Worm (Caenorhabditis elegans) whole organism, L4 larva: ENCODE measurements around the gene T09F3.7.

Experiments used
- D1046.2 ChIP-seq: fragments of 200-800 bp; sonication (Bioruptor generic); IDR thresholded peaks from 2 replicates; pipeline ENCODE4 v1.3.6; 2022; ENCODE audit warnings: missing genetic modification characterization, missing compliant biosample characterization
- F37D6.2 ChIP-seq: sonication (generic microtip); optimal IDR thresholded peaks from 2 replicates; lab custom pipeline; 2016; ENCODE audit warnings: mild to moderate bottlenecking, missing genetic modification characterization, missing compliant biosample characterization
- F44E2.7 ChIP-seq: fragments of 200-800 bp; sonication (Bioruptor generic); IDR thresholded peaks from 2 replicates; pipeline ENCODE4 v2.1.2; 2022; ENCODE audit warnings: missing genetic modification characterization, missing compliant biosample characterization
- F49E8.2 ChIP-seq: sonication (generic microtip); optimal IDR thresholded peaks from 2 replicates; lab custom pipeline; 2016; ENCODE audit warnings: missing compliant biosample characterization, mild to moderate bottlenecking, missing genetic modification characterization, borderline replicate concordance
- Y48G9A.11 ChIP-seq: fragments of 200-800 bp; sonication (Bioruptor generic); IDR thresholded peaks from 2 replicates; pipeline ENCODE4 v1.3.6; 2022; ENCODE audit warnings: missing genetic modification reagents, missing genetic modification characterization, missing compliant biosample characterization
- Y75B8A.6 ChIP-seq: fragments of 200-800 bp; sonication (Bioruptor generic); IDR thresholded peaks from 2 replicates; pipeline ENCODE4 v1.3.6; 2022; ENCODE audit warnings: missing genetic modification reagents, missing genetic modification characterization, missing compliant biosample characterization
- ZK337.2 ChIP-seq: fragments of 200-800 bp; sonication (Bioruptor generic); IDR thresholded peaks from 2 replicates; pipeline ENCODE4 v1.3.6; 2022; ENCODE audit warnings: missing genetic modification reagents, missing genetic modification characterization, missing compliant biosample characterization
- ZK546.5 ChIP-seq, 2 experiments: sonication (generic microtip); optimal IDR thresholded peaks; 2 replicates each; lab custom pipeline; 2017; ENCODE audit warnings: missing biosample characterization in 2 of 2, missing genetic modification characterization in 2 of 2
- aly-2 ChIP-seq: sonication (generic microtip); optimal IDR thresholded peaks from 2 replicates; lab custom pipeline; 2018; ENCODE audit warnings: missing biosample characterization, missing genetic modification characterization
- ama-1 ChIP-seq: fragments of 150-350 bp; optimal IDR thresholded peaks from 2 replicates; lab custom pipeline; 2014; ENCODE audit warnings: inconsistent platforms, mixed read lengths
- arid-1 ChIP-seq: fragments of 200-800 bp; sonication (Bioruptor generic); conservative IDR thresholded peaks from 2 replicates; pipeline ENCODE4 v1.3.6; 2022; ENCODE audit warnings: missing genetic modification reagents, missing genetic modification characterization, missing compliant biosample characterization
- ceh-28 ChIP-seq: fragments of 150-350 bp; optimal IDR thresholded peaks from 2 replicates; lab custom pipeline; 2014; ENCODE audit warnings: missing biosample characterization, missing genetic modification reagents, missing genetic modification characterization
- daf-16 ChIP-seq, 3 experiments: sonication (generic microtip); optimal IDR thresholded peaks; 2 replicates each; lab custom pipeline; 2016 to 2017; ENCODE audit warnings: missing genetic modification characterization in 3 of 3, missing genetic modification reagents in 3 of 3, mild to moderate bottlenecking in 2 of 3, missing compliant biosample characterization in 2 of 3, missing biosample characterization in 1 of 3, moderate library complexity in 1 of 3
- daf-19 ChIP-seq: fragments of 200-800 bp; sonication (Bioruptor generic); conservative IDR thresholded peaks from 2 replicates; pipeline ENCODE4 v1.3.6; 2022; ENCODE audit warnings: missing genetic modification characterization, missing compliant biosample characterization
- daf-8 ChIP-seq: fragments of 200-800 bp; sonication (Bioruptor generic); IDR thresholded peaks from 2 replicates; pipeline ENCODE4 v1.3.6; 2022; ENCODE audit warnings: missing genetic modification characterization, missing compliant biosample characterization
- dmd-8 ChIP-seq: fragments of 200-800 bp; sonication (Bioruptor generic); IDR thresholded peaks from 2 replicates; pipeline ENCODE4 v1.3.6; 2022; ENCODE audit warnings: missing genetic modification characterization, missing compliant biosample characterization
- dmd-9 ChIP-seq: fragments of 200-800 bp; sonication (Bioruptor generic); IDR thresholded peaks from 2 replicates; pipeline ENCODE4 v1.3.6; 2022; ENCODE audit warnings: missing genetic modification reagents, missing genetic modification characterization, missing compliant biosample characterization
- dpl-1 ChIP-seq: fragments of 150-350 bp; optimal IDR thresholded peaks from 2 replicates; lab custom pipeline; 2014; ENCODE audit warnings: missing biosample characterization, missing genetic modification reagents, missing genetic modification characterization
- duxl-1 ChIP-seq: sonication (generic microtip); optimal IDR thresholded peaks from 2 replicates; lab custom pipeline; 2016; ENCODE audit warnings: mild to moderate bottlenecking, missing genetic modification characterization, moderate library complexity, missing compliant biosample characterization; ENCODE audit not compliant: poor library complexity
- egl-27 ChIP-seq: sonication (generic microtip); optimal IDR thresholded peaks from 3 replicates; lab custom pipeline; 2017; ENCODE audit warnings: missing biosample characterization, missing genetic modification reagents, missing genetic modification characterization
- fkh-10 ChIP-seq: fragments of 150-350 bp; optimal IDR thresholded peaks from 2 replicates; lab custom pipeline; 2014; ENCODE audit warnings: missing biosample characterization, missing genetic modification reagents, missing genetic modification characterization
- gei-8 ChIP-seq: fragments of 200-800 bp; sonication (Bioruptor generic); optimal IDR thresholded peaks from 2 replicates; lab custom pipeline; 2018; ENCODE audit warnings: mild to moderate bottlenecking, missing genetic modification characterization, missing compliant biosample characterization
- hif-1 ChIP-seq, 2 experiments: sonication (generic microtip); optimal IDR thresholded peaks; 2 replicates each; lab custom pipeline; 2016 to 2017; ENCODE audit warnings: missing compliant biosample characterization in 2 of 2, missing genetic modification characterization in 2 of 2, missing genetic modification reagents in 2 of 2, missing genotype in 2 of 2, mild to moderate bottlenecking in 1 of 2
- hlh-11 ChIP-seq: fragments of 200-800 bp; sonication (Bioruptor generic); optimal IDR thresholded peaks from 2 replicates; lab custom pipeline; 2018; ENCODE audit warnings: mild to moderate bottlenecking, missing genetic modification characterization, missing compliant biosample characterization
- hmg-1.1 ChIP-seq: fragments of 200-800 bp; sonication (Bioruptor generic); IDR thresholded peaks from 2 replicates; pipeline ENCODE4 v1.3.6; 2022; ENCODE audit warnings: missing genetic modification reagents, missing genetic modification characterization, missing compliant biosample characterization
- lin-13 ChIP-seq: fragments of 150-350 bp; optimal IDR thresholded peaks from 2 replicates; lab custom pipeline; 2014; ENCODE audit warnings: missing biosample characterization, missing genetic modification reagents, missing genetic modification characterization
- lin-38 ChIP-seq: fragments of 200-800 bp; sonication (Bioruptor generic); IDR thresholded peaks from 2 replicates; pipeline ENCODE4 v1.3.6; 2022; ENCODE audit warnings: missing genetic modification reagents, missing genetic modification characterization, missing compliant biosample characterization
- mep-1 ChIP-seq: fragments of 150-350 bp; sonication (generic microtip); optimal IDR thresholded peaks from 3 replicates; lab custom pipeline; 2014; ENCODE audit warnings: missing biosample characterization, missing genetic modification characterization
- mxl-2 ChIP-seq: fragments of 200-800 bp; sonication (Bioruptor generic); conservative IDR thresholded peaks from 2 replicates; pipeline ENCODE4 v1.3.6; 2022; ENCODE audit warnings: missing genetic modification reagents, missing genetic modification characterization, missing compliant biosample characterization
- mxl-3 ChIP-seq: fragments of 200-800 bp; sonication (Bioruptor generic); optimal IDR thresholded peaks from 2 replicates; lab custom pipeline; 2018; ENCODE audit warnings: mild to moderate bottlenecking, missing genetic modification characterization, missing compliant biosample characterization
- nhr-10 ChIP-seq: fragments of 150-350 bp; optimal IDR thresholded peaks from 2 replicates; lab custom pipeline; 2014; ENCODE audit warnings: missing biosample characterization, missing genetic modification characterization
- nhr-102 ChIP-seq: sonication (generic microtip); optimal IDR thresholded peaks from 2 replicates; lab custom pipeline; 2016; ENCODE audit warnings: mild to moderate bottlenecking, missing genetic modification characterization, moderate library complexity, missing compliant biosample characterization
- nhr-111 ChIP-seq: fragments of 200-800 bp; sonication (Bioruptor generic); optimal IDR thresholded peaks from 2 replicates; lab custom pipeline; 2018; ENCODE audit warnings: mild to moderate bottlenecking, missing genetic modification characterization, missing compliant biosample characterization
- nhr-237 ChIP-seq: sonication (generic microtip); optimal IDR thresholded peaks from 2 replicates; lab custom pipeline; 2017; ENCODE audit warnings: missing biosample characterization, missing genetic modification characterization
- nhr-48 ChIP-seq: sonication (generic microtip); optimal IDR thresholded peaks from 2 replicates; lab custom pipeline; 2016; ENCODE audit warnings: mild to moderate bottlenecking, missing genetic modification characterization, missing compliant biosample characterization
- nhr-76 ChIP-seq: fragments of 150-350 bp; optimal IDR thresholded peaks from 2 replicates; lab custom pipeline; 2014; ENCODE audit warnings: missing biosample characterization, missing genetic modification characterization
- nhr-77 ChIP-seq: fragments of 150-350 bp; optimal IDR thresholded peaks from 2 replicates; lab custom pipeline; 2014; ENCODE audit warnings: missing biosample characterization, missing genetic modification characterization
- pha-4 ChIP-seq, 2 experiments: fragments of 150-350 bp in 1 of 2; fragments of 200-800 bp in 1 of 2; sonication (Bioruptor generic) in 1 of 2; IDR thresholded peaks in 1 of 2; optimal IDR thresholded peaks in 1 of 2; 2 replicates each; pipeline versions ENCODE4 v1.3.6 to Lab custom; 2014 to 2022; ENCODE audit warnings: missing genetic modification characterization in 2 of 2, missing genetic modification reagents in 2 of 2, missing biosample characterization in 1 of 2, missing compliant biosample characterization in 1 of 2
- php-3 ChIP-seq: fragments of 200-800 bp; sonication (Bioruptor generic); IDR thresholded peaks from 2 replicates; pipeline ENCODE4 v1.3.6; 2022; ENCODE audit warnings: missing genetic modification reagents, missing genetic modification characterization, missing compliant biosample characterization
- pqm-1 ChIP-seq: sonication (generic microtip); optimal IDR thresholded peaks from 2 replicates; lab custom pipeline; 2017; ENCODE audit warnings: missing biosample characterization, missing genetic modification characterization
- saeg-2 ChIP-seq: fragments of 200-800 bp; sonication (Bioruptor generic); IDR thresholded peaks from 2 replicates; pipeline ENCODE4 v1.3.6; 2022; ENCODE audit warnings: missing genetic modification reagents, missing genetic modification characterization, missing compliant biosample characterization
- sdz-12 ChIP-seq: fragments of 200-800 bp; sonication (Bioruptor generic); optimal IDR thresholded peaks from 2 replicates; lab custom pipeline; 2018; ENCODE audit warnings: mild to moderate bottlenecking, missing genetic modification characterization, missing compliant biosample characterization
- set-16 ChIP-seq: fragments of 200-800 bp; sonication (Bioruptor generic); IDR thresholded peaks from 2 replicates; pipeline ENCODE4 v1.3.6; 2022; ENCODE audit warnings: missing genetic modification reagents, missing genetic modification characterization, missing compliant biosample characterization
- spr-3 ChIP-seq: fragments of 200-800 bp; sonication (Bioruptor generic); optimal IDR thresholded peaks from 2 replicates; lab custom pipeline; 2018; ENCODE audit warnings: mild to moderate bottlenecking, missing genetic modification characterization, missing compliant biosample characterization
- tag-97 ChIP-seq: fragments of 200-800 bp; sonication (Bioruptor generic); IDR thresholded peaks from 2 replicates; pipeline ENCODE4 v1.3.6; 2022; ENCODE audit warnings: missing genetic modification characterization, missing compliant biosample characterization
- vab-7 ChIP-seq: fragments of 200-800 bp; sonication (Bioruptor generic); IDR thresholded peaks from 2 replicates; pipeline ENCODE4 v1.3.6; 2022; ENCODE audit warnings: missing genetic modification reagents, missing genetic modification characterization, missing compliant biosample characterization
- zag-1 ChIP-seq: fragments of 150-350 bp; optimal IDR thresholded peaks from 2 replicates; lab custom pipeline; 2014; ENCODE audit warnings: missing biosample characterization, missing genetic modification characterization
- zip-11 ChIP-seq: fragments of 200-800 bp; sonication (Bioruptor generic); IDR thresholded peaks from 2 replicates; pipeline ENCODE4 v1.3.6; 2022; ENCODE audit warnings: missing genetic modification characterization, missing compliant biosample characterization
- ztf-11 ChIP-seq: fragments of 150-350 bp; optimal IDR thresholded peaks from 2 replicates; lab custom pipeline; 2014; ENCODE audit warnings: missing biosample characterization, missing genetic modification characterization
- ztf-7 ChIP-seq: fragments of 150-350 bp; optimal IDR thresholded peaks from 2 replicates; lab custom pipeline; 2014; ENCODE audit warnings: missing biosample characterization, missing genetic modification characterization

Gene T09F3.7

DNA sequence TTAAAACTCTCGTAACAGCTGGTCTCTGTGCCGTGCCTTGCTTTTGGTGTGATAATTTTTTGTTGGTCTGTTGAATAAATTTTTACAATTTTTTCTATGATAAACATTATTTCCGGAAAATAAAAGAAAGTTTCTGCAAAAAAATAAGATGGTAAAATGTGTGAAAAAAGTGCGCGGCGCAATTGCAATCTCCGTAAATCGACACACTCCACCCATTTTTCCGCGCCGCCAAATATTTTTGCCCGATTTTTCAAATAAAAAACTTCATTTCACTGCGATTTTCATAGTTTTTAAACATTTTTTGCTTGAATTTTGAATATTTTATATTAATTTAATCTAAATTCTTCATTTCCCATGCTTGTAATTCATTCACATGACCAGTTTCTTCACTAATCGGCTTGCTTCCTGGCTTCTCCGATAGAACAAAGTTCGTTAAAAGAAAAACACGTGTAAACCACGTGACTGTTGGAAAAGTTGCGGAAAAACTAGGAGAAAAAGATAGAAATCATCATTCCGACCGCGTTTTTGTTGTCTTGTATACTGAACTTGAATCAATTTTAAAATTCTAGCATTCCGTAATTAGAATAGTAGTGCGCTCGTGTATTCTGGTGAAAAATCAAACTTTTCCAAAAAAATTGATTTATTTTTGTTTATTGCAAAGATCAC is 2.8 kb upstream of the T09F3.7 start (continued):
- TF ChIP-seq pha-4 (GFP tag; IDR thresholded peaks at IDR 0.05; lab: Robert Waterston, UW) (peak; percentile 40; the same call in 1 of the 2 replicates), pha-4 (tag; optimal IDR thresholded peaks at IDR 0.05; lab: Kevin White, UChicago) (no peak), gei-8 (GFP tag; lab: Kevin White, UChicago) (no peak), mxl-2 (GFP tag; lab: Robert Waterston, UW) (peak; percentile 92), php-3 (GFP tag; lab: Robert Waterston, UW) (no peak), arid-1 (GFP tag; lab: Robert Waterston, UW) (peak; percentile 53; the same call in 1 of the 2 replicates), pqm-1 (peak; percentile 16), mxl-3 (GFP tag; lab: Kevin White, UChicago) (peak; percentile 13), dpl-1 (GFP tag; lab: Kevin White, UChicago) (peak; percentile 74), ZK546.5 (tag; optimal IDR thresholded peaks at IDR 0.05; lab: Kevin White, UChicago) (peak in 1 of 2 experiments; percentile 14), fkh-10 (peak; percentile 6), zag-1 (tag; lab: Kevin White, UChicago) (no peak), set-16 (GFP tag; lab: Robert Waterston, UW) (no peak), nhr-77 (tag; lab: Kevin White, UChicago) (peak; percentile 41), ztf-7 (tag; lab: Kevin White, UChicago) (no peak), tag-97 (GFP tag; lab: Robert Waterston, UW) (no peak), Y75B8A.6 (GFP tag; lab: Robert Waterston, UW) (no peak), duxl-1 (tag; lab: Kevin White, UChicago) (peak; percentile 59), hif-1 (tag; optimal IDR thresholded peaks at IDR 0.05; lab: Kevin White, UChicago) (peak in 1 of 2 experiments; percentile 65), hmg-1.1 (GFP tag; lab: Robert Waterston, UW) (peak; percentile 47; the same call in 1 of the 2 replicates), F44E2.7 (GFP tag; lab: Robert Waterston, UW) (no peak), dmd-8 (GFP tag; lab: Robert Waterston, UW) (no peak), Y48G9A.11 (GFP tag; lab: Robert Waterston, UW) (no peak), spr-3 (GFP tag; lab: Kevin White, UChicago) (no peak), lin-13 (GFP tag; lab: Kevin White, UChicago) (no peak), nhr-102 (peak; percentile 43), ztf-11 (no peak), ceh-28 (tag; lab: Kevin White, UChicago) (no peak), hlh-11 (tag; lab: Kevin White, UChicago) (peak; percentile 77), dmd-9 (GFP tag; lab: Robert Waterston, UW) (no peak), zip-11 (GFP tag; lab: Robert Waterston, UW) (no peak), ama-1 (peak; percentile 70), nhr-48 (tag; lab: Kevin White, UChicago) (peak; percentile 46), saeg-2 (GFP tag; lab: Robert Waterston, UW) (no peak), nhr-76 (tag; lab: Kevin White, UChicago) (no peak), F37D6.2 (peak; percentile 14), daf-16 (GFP tag; optimal IDR thresholded peaks at IDR 0.05; lab: Kevin White, UChicago) (peak in 1 of 2 experiments; percentile 27), daf-16 (tag; optimal IDR thresholded peaks at IDR 0.05; lab: Kevin White, UChicago) (peak; percentile 70), ZK337.2 (GFP tag; lab: Robert Waterston, UW) (no peak), nhr-237 (no peak), daf-19 (GFP tag; lab: Robert Waterston, UW) (no peak), nhr-10 (tag; lab: Kevin White, UChicago) (no peak), mep-1 (tag; lab: Kevin White, UChicago) (peak; percentile 93), lin-38 (GFP tag; lab: Robert Waterston, UW) (peak; percentile 73), D1046.2 (no peak), egl-27 (no peak), F49E8.2 (no peak), vab-7 (peak; percentile 44; the same call in 1 of the 2 replicates), nhr-111 (GFP tag; lab: Kevin White, UChicago) (no peak), aly-2 (tag; lab: Kevin White, UChicago) (no peak), daf-8 (no peak), sdz-12 (GFP tag; lab: Kevin White, UChicago) (no peak)
